Worm (Caenorhabditis elegans): ENCODE data around the gene tbc-3.

ce11 chrIV:9867915-9868314 lies 30.9 kb upstream of the tbc-3 start:
- no peak for TF ChIP-seq him-1 (tag; optimal IDR thresholded peaks at IDR 0.05)
- no peak for TF ChIP-seq dao-5 (tag; optimal IDR thresholded peaks at IDR 0.05)
- TF ChIP-seq W03F9.2 (tag; optimal IDR thresholded peaks at IDR 0.05), result no peak

All from whole organism, L4/young adult.